Worm (Caenorhabditis elegans) whole organism, young adult: ENCODE measurements around the gene ZK829.7.

Experiments
- B0261.1 ChIP-seq: sonication (generic microtip); optimal IDR thresholded peaks from 2 replicates; lab custom pipeline; 2016; ENCODE audit warnings: mild to moderate bottlenecking, missing genetic modification characterization, moderate library complexity, missing compliant biosample characterization
- K11D2.4 ChIP-seq: fragments of 200-800 bp; sonication (Bioruptor generic); IDR thresholded peaks from 2 replicates; pipeline ENCODE4 v1.3.6; 2022; ENCODE audit warnings: missing genetic modification reagents, missing genetic modification characterization, missing compliant biosample characterization
- T26A5.8 ChIP-seq: sonication (generic microtip); optimal IDR thresholded peaks from 2 replicates; lab custom pipeline; 2016; ENCODE audit warnings: missing genetic modification characterization, missing compliant biosample characterization
- Y53G8AR.9 ChIP-seq: fragments of 200-800 bp; sonication (Bioruptor generic); conservative IDR thresholded peaks from 2 replicates; pipeline ENCODE4 v1.3.6; 2022; ENCODE audit warnings: missing genetic modification reagents, missing genetic modification characterization, missing compliant biosample characterization
- Y95B8A.8 ChIP-seq: fragments of 200-800 bp; sonication (Bioruptor generic); IDR thresholded peaks from 2 replicates; pipeline ENCODE4 v1.3.6; 2022; ENCODE audit warnings: missing genetic modification reagents, missing genetic modification characterization, missing compliant biosample characterization
- ccch-3 ChIP-seq: fragments of 200-800 bp; sonication (Bioruptor generic); optimal IDR thresholded peaks from 2 replicates; lab custom pipeline; 2018; ENCODE audit warnings: mild to moderate bottlenecking, missing genetic modification characterization, missing compliant biosample characterization
- dox-1 ChIP-seq: fragments of 200-800 bp; sonication (Bioruptor generic); IDR thresholded peaks from 2 replicates; pipeline ENCODE4 v1.3.6; 2022; ENCODE audit warnings: missing genetic modification reagents, missing genetic modification characterization, missing compliant biosample characterization
- gei-17 ChIP-seq: fragments of 200-800 bp; sonication (Bioruptor generic); optimal IDR thresholded peaks from 2 replicates; lab custom pipeline; 2018; ENCODE audit warnings: mild to moderate bottlenecking, missing genetic modification characterization, missing compliant biosample characterization
- hrde-1 ChIP-seq: sonication (generic microtip); optimal IDR thresholded peaks from 2 replicates; lab custom pipeline; 2016; ENCODE audit warnings: missing genetic modification characterization, mild to moderate bottlenecking, missing compliant biosample characterization, moderate library complexity, missing genotype, missing genetic modification reagents, borderline replicate concordance
- lsy-27 ChIP-seq: sonication (generic microtip); optimal IDR thresholded peaks from 2 replicates; lab custom pipeline; 2017; ENCODE audit warnings: missing genetic modification characterization, mild to moderate bottlenecking, missing compliant biosample characterization, antibody characterized with exemption, missing genotype, borderline replicate concordance; ENCODE audit not compliant: insufficient read depth
- nfya-1 ChIP-seq: sonication (generic microtip); optimal IDR thresholded peaks from 2 replicates; lab custom pipeline; 2017; ENCODE audit warnings: antibody characterized with exemption, missing compliant biosample characterization, missing genetic modification characterization, borderline replicate concordance; ENCODE audit not compliant: insufficient read depth
- nfyb-1 ChIP-seq: fragments of 200-800 bp; sonication (Bioruptor generic); IDR thresholded peaks from 2 replicates; pipeline ENCODE4 v1.3.6; 2022; ENCODE audit warnings: missing genetic modification reagents, missing genetic modification characterization, missing compliant biosample characterization
- nhr-80 ChIP-seq: sonication (generic microtip); optimal IDR thresholded peaks from 2 replicates; lab custom pipeline; 2016; ENCODE audit warnings: missing genetic modification characterization, missing compliant biosample characterization
- nhr-90 ChIP-seq: sonication (generic microtip); optimal IDR thresholded peaks from 2 replicates; lab custom pipeline; 2016; ENCODE audit warnings: missing genotype, mild to moderate bottlenecking, missing genetic modification characterization, missing compliant biosample characterization
- snpc-1.3 ChIP-seq: sonication (generic microtip); optimal IDR thresholded peaks from 2 replicates; lab custom pipeline; 2017; ENCODE audit warnings: missing genetic modification characterization, mild to moderate bottlenecking, missing compliant biosample characterization, antibody characterized with exemption, moderate library complexity, missing genotype, missing genetic modification reagents; ENCODE audit not compliant: insufficient read depth
- somi-1 ChIP-seq: fragments of 200-800 bp; sonication (Bioruptor generic); optimal IDR thresholded peaks from 2 replicates; lab custom pipeline; 2018; ENCODE audit warnings: mild to moderate bottlenecking, missing genetic modification characterization, missing compliant biosample characterization

Gene ZK829.7

ce11 chrIV:11913295-11913940 is 47.9 kb downstream of the ZK829.7 start (continued):
- no peak for TF ChIP-seq lsy-27
- peak; percentile 21; the same call in 1 of the 2 replicates for TF ChIP-seq Y95B8A.8 (GFP tag; lab: Robert Waterston, UW)
- TF ChIP-seq somi-1 (GFP tag; lab: Kevin White, UChicago) = no peak
- no peak for TF ChIP-seq B0261.1 (tag; lab: Kevin White, UChicago)
- peak; percentile 61 for TF ChIP-seq nhr-90 (tag; lab: Kevin White, UChicago)
- TF ChIP-seq nfyb-1 (GFP tag; lab: Robert Waterston, UW) = peak; percentile 65
- TF ChIP-seq hrde-1 (tag; lab: Kevin White, UChicago) = no peak
- peak; percentile 43; the same call in 1 of the 2 replicates for TF ChIP-seq K11D2.4 (GFP tag; lab: Robert Waterston, UW)
- TF ChIP-seq gei-17 (GFP tag; lab: Kevin White, UChicago) = peak; percentile 26
- no peak for TF ChIP-seq ccch-3 (GFP tag; lab: Kevin White, UChicago)
- no peak for TF ChIP-seq snpc-1.3 (tag; lab: Kevin White, UChicago)
- no peak for TF ChIP-seq nfya-1 (tag; lab: Kevin White, UChicago)
- TF ChIP-seq dox-1 (GFP tag; lab: Robert Waterston, UW) = no peak
- peak; percentile 96 for TF ChIP-seq Y53G8AR.9 (GFP tag; lab: Robert Waterston, UW)

DNA sequence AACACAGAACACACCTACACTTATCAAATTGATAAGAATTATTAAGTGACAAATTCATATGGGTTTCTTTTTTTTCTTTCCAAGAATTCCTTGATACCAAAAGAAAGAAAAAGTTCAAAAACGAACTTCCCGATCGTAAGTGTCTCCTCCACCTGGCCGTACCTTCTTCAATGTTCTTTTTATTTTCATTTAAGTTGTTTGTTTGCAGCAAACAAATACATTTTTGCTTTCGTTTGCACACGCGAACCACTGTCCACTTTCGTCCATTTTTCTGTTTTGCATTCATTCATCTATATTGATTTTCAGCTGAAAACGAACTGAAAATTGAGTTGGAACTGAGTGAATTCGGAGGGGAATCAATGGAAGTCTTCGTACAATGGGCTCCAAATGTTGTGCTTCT is 49.6 kb downstream of the ZK829.7 start, which contains the start of gene VZK822L.2:
VZK822L.2 (plus strand) TSS at position 301 of the 400 bp plus-strand sequence.
- peak; percentile 28 for TF ChIP-seq nhr-80 (tag; lab: Kevin White, UChicago)
- TF ChIP-seq T26A5.8 (tag; lab: Kevin White, UChicago) = no peak
